Worm (Caenorhabditis elegans): ENCODE measurements around the gene Y6D1A.2.

Y6D1A.2 gene

DNA sequence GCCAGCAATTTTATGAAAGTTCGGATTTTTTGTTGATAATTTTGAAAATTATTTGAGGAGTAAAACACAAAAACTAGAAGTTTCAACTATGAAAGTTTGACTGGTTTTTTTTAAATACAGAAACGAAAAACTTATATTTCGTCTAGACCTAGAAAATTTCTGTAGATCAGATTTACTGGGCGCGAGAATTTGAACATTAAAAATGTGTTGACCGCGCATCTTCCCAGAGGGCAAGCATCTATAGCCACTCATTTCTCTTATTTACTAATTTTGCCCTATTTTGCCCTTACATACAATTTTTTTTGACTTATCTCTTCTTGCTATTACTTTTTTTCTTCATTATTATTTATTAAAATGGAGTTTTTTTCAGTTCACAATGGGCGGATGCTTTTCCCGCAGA is 10.7 kb downstream of the Y6D1A.2 start, which contains the start of gene F43G6.10:
TSS of gene F43G6.10 (plus strand) at position 371 of the 400 bp plus-strand sequence.
- TF ChIP-seq nhr-11 (tag; optimal IDR thresholded peaks at IDR 0.05) (no peak), ceh-24 (tag; optimal IDR thresholded peaks at IDR 0.05) (no peak), unc-55 (GFP tag; optimal IDR thresholded peaks at IDR 0.05) (no peak), tbx-2 (tag; optimal IDR thresholded peaks at IDR 0.05) (no peak), unc-86 (tag; optimal IDR thresholded peaks at IDR 0.05) (no peak), fkh-6 (tag; optimal IDR thresholded peaks at IDR 0.05) (no peak), Y22D7AL.16 (tag; optimal IDR thresholded peaks at IDR 0.05) (no peak), elt-2 (tag; optimal IDR thresholded peaks at IDR 0.05) (no peak), gmeb-2 (tag; optimal IDR thresholded peaks at IDR 0.05) (no peak), ceh-19 (GFP tag; optimal IDR thresholded peaks at IDR 0.05) (no peak), ceh-30 (tag; optimal IDR thresholded peaks at IDR 0.05) (no peak), T23F11.4 (GFP tag; optimal IDR thresholded peaks at IDR 0.05) (no peak)

DNA sequence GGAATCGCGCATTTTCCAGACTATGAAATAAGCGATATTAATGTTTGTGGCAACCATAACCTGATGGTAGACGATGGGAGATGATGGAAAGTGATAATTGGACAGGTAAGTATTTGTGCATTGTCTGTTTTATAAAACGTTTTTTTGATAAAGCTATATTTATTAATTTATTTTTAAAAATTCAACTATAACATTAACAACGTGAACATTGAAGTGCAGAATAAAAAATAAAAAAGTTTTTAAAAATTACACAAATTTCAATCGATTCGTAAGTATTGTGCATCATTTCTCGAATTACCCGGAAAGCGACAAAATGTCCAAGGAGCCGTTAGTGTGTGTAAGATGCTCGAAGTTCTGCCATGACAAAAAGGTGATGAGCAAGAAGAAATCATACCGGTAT is 13.5 kb downstream of the Y6D1A.2 start, which contains the start of gene jmjd-1.1:
TSS of gene jmjd-1.1 (plus strand) at position 301 of the 400 bp plus-strand sequence.
- TF ChIP-seq che-1 (tag; optimal IDR thresholded peaks at IDR 0.05), result no peak
- no peak for TF ChIP-seq ceh-9 (tag; optimal IDR thresholded peaks at IDR 0.05)
- no peak for TF ChIP-seq sox-4 (tag; optimal IDR thresholded peaks at IDR 0.05)
- no peak for TF ChIP-seq C38D4.7 (GFP tag; optimal IDR thresholded peaks at IDR 0.05)
- TF ChIP-seq F13H6.1 (tag; optimal IDR thresholded peaks at IDR 0.05), result no peak
- no peak for TF ChIP-seq ets-4 (tag; optimal IDR thresholded peaks at IDR 0.05)
- TF ChIP-seq npax-4 (tag; optimal IDR thresholded peaks at IDR 0.05), result no peak
- TF ChIP-seq ceh-2 (tag; optimal IDR thresholded peaks at IDR 0.05), result no peak
- no peak for TF ChIP-seq elt-2 (tag; optimal IDR thresholded peaks at IDR 0.05)
- TF ChIP-seq pqm-1 (tag; optimal IDR thresholded peaks at IDR 0.05), result no peak
- no peak for TF ChIP-seq odd-2 (tag; optimal IDR thresholded peaks at IDR 0.05)

DNA sequence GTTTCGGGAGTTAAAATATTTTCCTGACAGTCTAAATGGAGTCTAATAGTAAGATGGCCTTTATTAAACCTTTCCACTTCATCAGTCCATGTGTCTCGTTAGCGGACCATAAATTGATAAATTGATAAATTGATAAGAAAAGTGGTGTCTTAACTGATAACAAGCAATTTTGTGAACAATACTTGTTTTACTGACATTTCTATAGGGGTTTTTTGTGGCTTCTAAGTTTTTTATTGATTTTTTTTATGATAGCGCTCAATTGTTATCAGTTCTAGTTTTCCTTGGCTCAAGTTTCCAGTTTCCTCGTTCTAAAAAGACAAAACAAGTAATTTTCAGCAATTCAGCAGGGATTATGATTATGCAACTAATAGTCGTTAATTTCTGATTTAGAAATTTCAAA is 17.3 kb downstream of the Y6D1A.2 start, which contains the start of gene F43G6.17:
TSS of gene F43G6.17 (plus strand) at position 301 of the 400 bp plus-strand sequence.
- TF ChIP-seq dmd-4 (tag; optimal IDR thresholded peaks at IDR 0.05; ENCODE audit: borderline replicate concordance) (no peak), fkh-6 (tag; optimal IDR thresholded peaks at IDR 0.05) (no peak), sox-4 (tag; optimal IDR thresholded peaks at IDR 0.05) (no peak), elt-2 (tag; optimal IDR thresholded peaks at IDR 0.05) (peak; percentile 57), zip-5 (tag; optimal IDR thresholded peaks at IDR 0.05) (no peak), pag-3 (tag; optimal IDR thresholded peaks at IDR 0.05; ENCODE audit: borderline replicate concordance) (no peak), elt-4 (tag; optimal IDR thresholded peaks at IDR 0.05) (no peak), dve-1 (tag; optimal IDR thresholded peaks at IDR 0.05) (no peak), nhr-11 (tag; optimal IDR thresholded peaks at IDR 0.05) (no peak)

- no peak for TF ChIP-seq elt-2 (tag; optimal IDR thresholded peaks at IDR 0.05)
- no peak for TF ChIP-seq nhr-232 (tag; optimal IDR thresholded peaks at IDR 0.05)
- TF ChIP-seq sdc-2 (tag; optimal IDR thresholded peaks at IDR 0.05), result no peak
- TF ChIP-seq elt-4 (tag; optimal IDR thresholded peaks at IDR 0.05), result no peak
- no peak for TF ChIP-seq C38D4.7 (GFP tag; optimal IDR thresholded peaks at IDR 0.05)
- TF ChIP-seq zip-5 (tag; optimal IDR thresholded peaks at IDR 0.05), result no peak
- no peak for TF ChIP-seq gmeb-2 (tag; optimal IDR thresholded peaks at IDR 0.05)
- no peak for TF ChIP-seq T23F11.4 (GFP tag; optimal IDR thresholded peaks at IDR 0.05)
- TF ChIP-seq che-1 (tag; optimal IDR thresholded peaks at IDR 0.05), result no peak
- no peak for TF ChIP-seq sox-4 (tag; optimal IDR thresholded peaks at IDR 0.05)
- no peak for TF ChIP-seq madf-2 (tag; optimal IDR thresholded peaks at IDR 0.05)
These were observed 21.0 kb downstream of the Y6D1A.2 start, which contains the start of gene hda-5 for ce11 chrII:11798737-11799136. TSS of gene hda-5 (plus strand) at chrII:11799037.

DNA sequence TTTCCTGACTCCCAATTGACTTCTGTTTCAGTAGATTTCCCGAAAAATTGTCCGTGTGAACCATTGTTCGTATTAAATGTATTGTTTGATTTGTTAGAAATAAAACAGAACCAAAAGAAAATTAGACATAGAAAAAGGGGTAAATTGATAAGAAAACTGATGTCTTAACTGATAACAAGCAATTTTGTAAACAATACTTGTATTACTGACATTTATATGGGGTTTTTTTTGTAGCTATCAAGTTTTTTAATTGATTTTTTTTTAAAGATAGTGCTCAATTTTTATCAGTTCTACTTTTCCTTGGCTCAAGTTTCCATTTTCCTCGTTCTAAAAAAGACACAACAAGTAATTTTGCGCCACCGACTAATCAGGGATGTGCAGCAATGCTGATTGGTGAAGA is 22.5 kb downstream of the Y6D1A.2 start:
- TF ChIP-seq dmd-4 (tag; optimal IDR thresholded peaks at IDR 0.05; ENCODE audit: borderline replicate concordance), result no peak
- TF ChIP-seq C38D4.7 (GFP tag; optimal IDR thresholded peaks at IDR 0.05), result no peak
- TF ChIP-seq elt-2 (tag; optimal IDR thresholded peaks at IDR 0.05), result peak; percentile 80
- no peak for TF ChIP-seq sox-4 (tag; optimal IDR thresholded peaks at IDR 0.05)
- no peak for TF ChIP-seq ceh-9 (tag; optimal IDR thresholded peaks at IDR 0.05)

- TF ChIP-seq che-1 (tag; optimal IDR thresholded peaks at IDR 0.05), result no peak
- no peak for TF ChIP-seq unc-42 (tag; optimal IDR thresholded peaks at IDR 0.05)
- no peak for TF ChIP-seq elt-4 (tag; optimal IDR thresholded peaks at IDR 0.05)
- TF ChIP-seq F13H6.1 (tag; optimal IDR thresholded peaks at IDR 0.05), result no peak
- no peak for TF ChIP-seq zip-5 (tag; optimal IDR thresholded peaks at IDR 0.05)
- no peak for TF ChIP-seq tbx-2 (tag; optimal IDR thresholded peaks at IDR 0.05)
- TF ChIP-seq ceh-2 (tag; optimal IDR thresholded peaks at IDR 0.05), result no peak
- TF ChIP-seq C08G9.2 (tag; optimal IDR thresholded peaks at IDR 0.05), result no peak
- TF ChIP-seq pqm-1 (tag; optimal IDR thresholded peaks at IDR 0.05), result no peak
- no peak for TF ChIP-seq fkh-6 (tag; optimal IDR thresholded peaks at IDR 0.05)
- TF ChIP-seq gmeb-2 (tag; optimal IDR thresholded peaks at IDR 0.05), result no peak
- no peak for TF ChIP-seq hlh-15 (tag; optimal IDR thresholded peaks at IDR 0.05)
- no peak for TF ChIP-seq T23F11.4 (GFP tag; optimal IDR thresholded peaks at IDR 0.05)
- TF ChIP-seq ceh-30 (tag; optimal IDR thresholded peaks at IDR 0.05), result no peak
- no peak for TF ChIP-seq ceh-6 (GFP tag; optimal IDR thresholded peaks at IDR 0.05)
- no peak for TF ChIP-seq sox-2 (GFP tag; IDR thresholded peaks at IDR 0.05)
- TF ChIP-seq K02D7.2 (tag; optimal IDR thresholded peaks at IDR 0.05), result no peak
These were observed 25.3 kb downstream of the Y6D1A.2 start for ce11 chrII:11794392-11794791.

Measured in whole organism, late embryonic.